Fruit fly (Drosophila melanogaster): ENCODE results near the gene CG11670.

DNA sequence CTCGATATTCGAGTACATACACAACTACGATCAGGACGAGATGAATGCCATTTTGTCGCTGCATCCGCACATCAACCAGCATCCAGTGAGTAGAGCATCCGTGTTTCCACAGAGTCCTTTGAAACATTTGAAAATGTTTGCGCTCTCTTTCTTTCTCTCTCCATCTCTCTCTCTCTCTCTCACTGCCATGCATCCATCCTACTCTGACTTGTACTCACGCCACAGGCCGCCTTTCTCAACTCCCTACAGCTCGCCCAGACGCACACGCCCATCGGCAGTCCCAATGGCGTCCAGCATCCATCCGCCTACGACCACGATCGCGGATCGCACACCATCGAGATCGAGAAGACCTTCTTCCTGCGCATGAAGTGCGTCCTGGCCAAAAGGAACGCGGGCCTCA is 32.7 kb downstream of the CG11670 start:
- TF ChIP-seq cnc (optimal IDR thresholded peaks at IDR 0.05) (no peak), tj (GFP tag; optimal IDR thresholded peaks at IDR 0.05) (no peak), Mnt (GFP tag; optimal IDR thresholded peaks at IDR 0.05) (no peak), CG7045 (GFP tag; optimal IDR thresholded peaks at IDR 0.05) (no peak), CG14711 (tag; optimal IDR thresholded peaks at IDR 0.05) (no peak), Crg-1 (GFP tag; optimal IDR thresholded peaks at IDR 0.05) (no peak), pad (GFP tag; optimal IDR thresholded peaks at IDR 0.05) (no peak), CG1620 (GFP tag; optimal IDR thresholded peaks at IDR 0.05) (no peak), cic (GFP tag; optimal IDR thresholded peaks at IDR 0.05) (no peak), CG33017 (tag; optimal IDR thresholded peaks at IDR 0.05) (no peak), CG11617 (GFP tag; optimal IDR thresholded peaks at IDR 0.05) (no peak), toe (GFP tag; optimal IDR thresholded peaks at IDR 0.05) (no peak), Clk (GFP tag; optimal IDR thresholded peaks at IDR 0.05) (no peak), kay (GFP tag; ENCODE audit: borderline replicate concordance) (no peak)

Measured in whole organism, adult.